Worm (Caenorhabditis elegans): ENCODE measurements around the gene W05B2.2.

The W05B2.2 gene

DNA sequence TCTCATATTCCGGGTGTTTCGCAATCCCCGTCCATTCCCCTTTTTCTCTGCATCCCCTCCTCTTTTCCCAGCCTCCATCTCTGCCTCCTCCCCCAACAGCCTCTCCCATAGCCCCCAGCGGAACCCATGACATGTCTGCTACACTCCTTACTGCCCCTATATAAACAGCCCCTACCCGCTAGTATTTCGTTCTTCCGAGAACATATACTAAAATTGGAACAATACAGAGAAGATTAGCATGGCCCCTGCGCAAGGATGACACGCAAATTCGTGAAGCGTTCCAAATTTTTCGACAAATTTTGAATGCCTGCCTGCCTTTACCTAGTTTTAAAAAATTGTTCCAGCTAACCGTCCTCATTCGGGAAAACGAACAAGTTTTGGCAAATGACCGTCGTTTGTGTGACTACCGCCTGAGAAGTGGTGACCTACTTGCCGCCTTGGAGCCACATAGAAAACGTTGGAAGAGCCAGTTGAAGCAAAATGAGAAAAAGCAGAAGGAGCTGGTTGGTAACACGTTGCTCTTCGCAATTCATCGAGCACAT lies 22.7 kb upstream of the W05B2.2 start (continued):
- TF ChIP-seq nhr-85 (tag) (peak; percentile 97), grh-1 (GFP tag; IDR thresholded peaks at IDR 0.05) (peak; percentile 94), ceh-82 (tag; optimal IDR thresholded peaks at IDR 0.05) (peak; percentile 96 to 98 (median 96)), xbp-1 (tag; optimal IDR thresholded peaks at IDR 0.05) (peak; percentile 95), tbx-2 (tag; optimal IDR thresholded peaks at IDR 0.05) (peak; percentile 96), aly-2 (tag; optimal IDR thresholded peaks at IDR 0.05) (peak; percentile 98), unc-86 (tag; optimal IDR thresholded peaks at IDR 0.05) (peak; percentile 97), C34B4.2 (tag; optimal IDR thresholded peaks at IDR 0.05) (peak; percentile 38), pax-3 (tag; optimal IDR thresholded peaks at IDR 0.05) (peak; percentile 96), mdl-1 (tag; optimal IDR thresholded peaks at IDR 0.05) (peak; percentile 68 to 92), zip-4 (GFP tag; optimal IDR thresholded peaks at IDR 0.05) (peak; percentile 99), ceh-8 (GFP tag; optimal IDR thresholded peaks at IDR 0.05) (peak; percentile 97), snpc-4 (tag; optimal IDR thresholded peaks at IDR 0.05) (peak; percentile 100), ets-5 (GFP tag; IDR thresholded peaks at IDR 0.05) (no peak), nhr-77 (tag; optimal IDR thresholded peaks at IDR 0.05) (peak; percentile 95), Y116A8C.19 (tag; optimal IDR thresholded peaks at IDR 0.05; ENCODE audit: borderline replicate concordance) (peak; percentile 75), ceh-90 (tag; optimal IDR thresholded peaks at IDR 0.05) (peak; percentile 68), ama-1 (optimal IDR thresholded peaks at IDR 0.05) (peak; percentile 76), egl-13 (tag; optimal IDR thresholded peaks at IDR 0.05) (peak; percentile 98), hlh-17 (GFP tag; optimal IDR thresholded peaks at IDR 0.05; ENCODE audit: borderline replicate concordance) (no peak), nhr-12 (tag; optimal IDR thresholded peaks at IDR 0.05) (peak; percentile 62), lin-15B (tag; optimal IDR thresholded peaks at IDR 0.05) (peak; percentile 53), sox-4 (tag; optimal IDR thresholded peaks at IDR 0.05) (peak; percentile 96), dsc-1 (tag; optimal IDR thresholded peaks at IDR 0.05) (peak; percentile 99), lin-13 (GFP tag; optimal IDR thresholded peaks at IDR 0.05) (peak; percentile 93), nhr-11 (tag; optimal IDR thresholded peaks at IDR 0.05) (peak; percentile 91), fos-1 (tag; optimal IDR thresholded peaks at IDR 0.05) (peak; percentile 92), ces-1 (GFP tag; optimal IDR thresholded peaks at IDR 0.05) (no peak), tlp-1 (tag; optimal IDR thresholded peaks at IDR 0.05) (no peak), hlh-4 (tag; optimal IDR thresholded peaks at IDR 0.05) (peak; percentile 30), mef-2 (tag; optimal IDR thresholded peaks at IDR 0.05) (peak; percentile 88), pag-3 (tag; optimal IDR thresholded peaks at IDR 0.05; ENCODE audit: borderline replicate concordance, insufficient read depth) (peak; percentile 75), efl-3 (GFP tag; optimal IDR thresholded peaks at IDR 0.05) (peak; percentile 92), C16A3.4 (tag; optimal IDR thresholded peaks at IDR 0.05) (peak; percentile 95), fkh-4 (tag; optimal IDR thresholded peaks at IDR 0.05; ENCODE audit: borderline replicate concordance) (peak; percentile 77), ceh-88 (GFP tag; IDR thresholded peaks at IDR 0.05) (peak; percentile 96), irx-1 (tag; optimal IDR thresholded peaks at IDR 0.05) (peak; percentile 97), vab-15 (tag; optimal IDR thresholded peaks at IDR 0.05) (peak; percentile 86), lsy-2 (tag; optimal IDR thresholded peaks at IDR 0.05) (peak; percentile 94)

DNA sequence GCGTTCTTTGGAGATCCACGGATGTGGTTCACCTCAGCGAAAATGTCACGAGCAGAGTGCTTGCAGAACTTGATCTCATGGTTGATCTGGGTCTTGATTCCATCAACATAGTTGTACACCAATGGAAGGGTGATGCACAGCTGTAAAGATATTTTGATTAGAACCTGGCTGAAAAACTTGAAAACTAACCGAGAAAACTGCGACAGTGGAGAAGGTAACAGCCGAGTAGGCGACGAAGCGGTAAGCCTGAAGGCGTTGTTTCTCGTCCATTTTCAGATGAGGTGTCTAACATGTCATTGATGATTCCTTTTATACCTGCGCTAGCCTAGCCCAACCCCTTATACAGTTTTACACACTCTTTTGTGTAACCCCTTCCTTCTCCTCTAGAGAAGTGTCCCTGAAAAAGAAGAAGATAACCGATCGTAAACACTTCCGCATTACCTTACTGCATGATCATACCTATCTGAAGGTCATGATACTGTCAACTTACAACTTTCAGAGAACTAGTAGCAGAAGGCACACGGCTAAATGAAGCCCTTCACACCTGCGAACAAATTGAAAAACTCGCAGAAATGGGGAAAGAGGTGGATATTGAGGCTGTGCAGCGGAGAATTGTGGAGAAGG lies 20.8 kb upstream of the W05B2.2 start, which contains the start of gene col-94:
TSS of gene col-94 (minus strand) at position 313 of the 624 bp plus-strand sequence.
- TF ChIP-seq nhr-76 (tag; optimal IDR thresholded peaks at IDR 0.05) = no peak
- TF ChIP-seq nhr-19 (GFP tag; conservative IDR thresholded peaks at IDR 0.05) = 0 out of 2 replicates have a peak, but pooled peaks have one; percentile 5
- TF ChIP-seq nhr-85 (tag) = peak; percentile 63
- TF ChIP-seq ceh-63 (GFP tag; optimal IDR thresholded peaks at IDR 0.05) = no peak
- no peak for TF ChIP-seq unc-130 (tag; optimal IDR thresholded peaks at IDR 0.05)
- TF ChIP-seq snu-23 (GFP tag; optimal IDR thresholded peaks at IDR 0.05) = peak; percentile 26
- peak; percentile 51 for TF ChIP-seq lin-14 (GFP tag; optimal IDR thresholded peaks at IDR 0.05)
- TF ChIP-seq C34B4.2 (tag; optimal IDR thresholded peaks at IDR 0.05) = no peak
